Worm (Caenorhabditis elegans): ENCODE data around the gene C46F11.4.

Gene C46F11.4

DNA sequence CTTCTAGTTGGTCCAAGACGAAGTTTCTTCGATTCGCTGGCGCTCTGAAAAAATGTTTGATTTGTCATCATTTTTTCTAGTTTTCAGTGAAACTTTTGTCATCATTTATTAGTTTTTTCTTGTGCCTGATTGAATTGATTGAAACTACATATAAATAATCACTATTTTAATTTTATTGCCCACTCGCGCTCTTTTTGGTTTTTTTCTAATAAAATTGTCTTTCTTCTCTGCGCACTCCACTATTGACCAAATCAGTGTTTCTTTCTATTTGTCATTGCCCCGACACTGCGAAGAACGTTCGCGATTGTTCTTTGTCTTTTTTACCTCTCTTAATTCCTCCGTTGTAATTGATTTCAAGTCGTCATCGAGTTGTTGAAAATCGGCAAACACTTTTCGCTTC lies 13.8 kb downstream of the C46F11.4 start:
- TF ChIP-seq unc-39 (tag; optimal IDR thresholded peaks at IDR 0.05): no peak
- TF ChIP-seq ztf-7 (tag; optimal IDR thresholded peaks at IDR 0.05): no peak
- TF ChIP-seq zfp-3 (GFP tag; conservative IDR thresholded peaks at IDR 0.05): no peak
- TF ChIP-seq nhr-77 (tag; optimal IDR thresholded peaks at IDR 0.05): peak; percentile 35
- no peak for TF ChIP-seq nhr-10 (tag; optimal IDR thresholded peaks at IDR 0.05)
- TF ChIP-seq egl-27 (tag; optimal IDR thresholded peaks at IDR 0.05): no peak
- TF ChIP-seq vab-7 (GFP tag; IDR thresholded peaks at IDR 0.05): no peak
- TF ChIP-seq lir-3 (tag; optimal IDR thresholded peaks at IDR 0.05): no peak
- no peak for TF ChIP-seq lim-7 (GFP tag; IDR thresholded peaks at IDR 0.05)
- no peak for TF ChIP-seq nhr-237 (tag; optimal IDR thresholded peaks at IDR 0.05)
- TF ChIP-seq ZK546.5 (tag; optimal IDR thresholded peaks at IDR 0.05): no peak
- TF ChIP-seq dve-1 (tag; optimal IDR thresholded peaks at IDR 0.05; ENCODE audit: insufficient read depth): peak; percentile 64
- TF ChIP-seq spr-3 (GFP tag; optimal IDR thresholded peaks at IDR 0.05): no peak
- no peak for TF ChIP-seq snpc-1.2 (GFP tag; IDR thresholded peaks at IDR 0.05)
- no peak for TF ChIP-seq F37D6.2 (tag; optimal IDR thresholded peaks at IDR 0.05)
- TF ChIP-seq nhr-76 (tag; optimal IDR thresholded peaks at IDR 0.05): no peak
- TF ChIP-seq attf-4 (tag; optimal IDR thresholded peaks at IDR 0.05): no peak
- TF ChIP-seq mdl-1 (tag; optimal IDR thresholded peaks at IDR 0.05): no peak
- TF ChIP-seq nhr-28 (tag; optimal IDR thresholded peaks at IDR 0.05): peak; percentile 73
- no peak for TF ChIP-seq jun-1 (tag; optimal IDR thresholded peaks at IDR 0.05)
- TF ChIP-seq T26A8.4 (GFP tag; IDR thresholded peaks at IDR 0.05): no peak
- no peak for TF ChIP-seq snpc-4 (tag; optimal IDR thresholded peaks at IDR 0.05)
- no peak for TF ChIP-seq R02D3.7 (tag; optimal IDR thresholded peaks at IDR 0.05)
- 0 out of 2 replicates have a peak, but pooled peaks have one; percentile 2 for TF ChIP-seq lin-38 (GFP tag; IDR thresholded peaks at IDR 0.05)
- no peak for TF ChIP-seq arid-1 (GFP tag; conservative IDR thresholded peaks at IDR 0.05)
- TF ChIP-seq nhr-11 (tag; optimal IDR thresholded peaks at IDR 0.05): no peak
- TF ChIP-seq pha-4 (GFP tag; IDR thresholded peaks at IDR 0.05): no peak
- peak; percentile 18 for TF ChIP-seq pha-4 (tag; optimal IDR thresholded peaks at IDR 0.05)
- TF ChIP-seq ceh-44 (GFP tag; IDR thresholded peaks at IDR 0.05): no peak
- no peak for TF ChIP-seq D1046.2 (GFP tag; IDR thresholded peaks at IDR 0.05)
- no peak for TF ChIP-seq tag-97 (GFP tag; IDR thresholded peaks at IDR 0.05)
- no peak for TF ChIP-seq nhr-6 (tag; optimal IDR thresholded peaks at IDR 0.05)
- TF ChIP-seq T20F7.1 (GFP tag; optimal IDR thresholded peaks at IDR 0.05): no peak
- TF ChIP-seq mes-2 (tag; optimal IDR thresholded peaks at IDR 0.05; ENCODE audit: poor library complexity, severe bottlenecking): peak; percentile 37
- TF ChIP-seq unc-130 (GFP tag; optimal IDR thresholded peaks at IDR 0.05): no peak
- TF ChIP-seq dpl-1 (GFP tag; optimal IDR thresholded peaks at IDR 0.05): no peak
- no peak for TF ChIP-seq duxl-1 (tag; optimal IDR thresholded peaks at IDR 0.05; ENCODE audit: poor library complexity)
- no peak for TF ChIP-seq lin-15B (tag; optimal IDR thresholded peaks at IDR 0.05)
- no peak for TF ChIP-seq tra-1 (GFP tag; IDR thresholded peaks at IDR 0.05)
- no peak for TF ChIP-seq gei-8 (GFP tag; optimal IDR thresholded peaks at IDR 0.05)
- no peak for TF ChIP-seq nhr-102 (tag; optimal IDR thresholded peaks at IDR 0.05)
- no peak for TF ChIP-seq daf-16 (GFP tag; optimal IDR thresholded peaks at IDR 0.05)
- TF ChIP-seq daf-16 (tag; optimal IDR thresholded peaks at IDR 0.05): peak; percentile 70
- TF ChIP-seq aha-1 (tag): peak; percentile 5
- no peak for TF ChIP-seq lin-1 (GFP tag; IDR thresholded peaks at IDR 0.05)
- TF ChIP-seq unc-62 (GFP tag; optimal IDR thresholded peaks at IDR 0.05 in 1 of 2): peak in 1 of 2 experiments; percentile 48
- TF ChIP-seq unc-62 (tag; optimal IDR thresholded peaks at IDR 0.05): no peak
- no peak for TF ChIP-seq mdt-29 (GFP tag; IDR thresholded peaks at IDR 0.05)
- no peak for TF ChIP-seq spr-1 (tag; optimal IDR thresholded peaks at IDR 0.05)
- TF ChIP-seq hlh-11 (tag; optimal IDR thresholded peaks at IDR 0.05): peak; percentile 24
- peak; percentile 45 for TF ChIP-seq mep-1 (tag; optimal IDR thresholded peaks at IDR 0.05)
- TF ChIP-seq pqm-1 (tag; optimal IDR thresholded peaks at IDR 0.05): peak; percentile 35
- TF ChIP-seq mxl-3 (GFP tag; optimal IDR thresholded peaks at IDR 0.05): no peak
- TF ChIP-seq madf-5 (GFP tag; IDR thresholded peaks at IDR 0.05): no peak
